Fruit fly (Drosophila melanogaster) whole organism, embryonic: ENCODE results near the gene Pink1.

Experiments
- BEAF-32 ChIP-seq: fragments of 200-800 bp; sonication (Bioruptor generic); optimal IDR thresholded peaks from 3 replicates; lab custom pipeline; 2017; ENCODE audit warnings: missing biosample characterization, missing genetic modification characterization, mild to moderate bottlenecking, moderate library complexity, missing genetic modification reagents
- CG10267 ChIP-seq: fragments of 200-800 bp; sonication (Bioruptor generic); optimal IDR thresholded peaks from 2 replicates; lab custom pipeline; 2018; ENCODE audit warnings: missing biosample characterization, mild to moderate bottlenecking, missing genetic modification characterization, moderate library complexity
- CG12391 ChIP-seq: fragments of 200-800 bp; sonication (Bioruptor generic); optimal IDR thresholded peaks from 3 replicates; lab custom pipeline; 2018; ENCODE audit warnings: missing biosample characterization, mild to moderate bottlenecking, missing genetic modification characterization, moderate library complexity
- CG13287 ChIP-seq: fragments of 200-800 bp; sonication (Bioruptor generic); IDR thresholded peaks from 2 replicates; pipeline ENCODE4 v1.3.6; 2022; ENCODE audit warnings: missing biosample characterization, missing genetic modification characterization; ENCODE audit not compliant: partially characterized antibody
- CG1603 ChIP-seq: fragments of 200-800 bp; sonication (Bioruptor generic); optimal IDR thresholded peaks from 2 replicates; lab custom pipeline; 2019; ENCODE audit warnings: missing biosample characterization, mild to moderate bottlenecking, missing genetic modification characterization, moderate library complexity
- CG17385 ChIP-seq: fragments of 200-800 bp; sonication (Bioruptor generic); optimal IDR thresholded peaks from 3 replicates; lab custom pipeline; 2018; ENCODE audit warnings: missing biosample characterization, mild to moderate bottlenecking, missing genetic modification characterization
- CG30020 ChIP-seq: fragments of 200-800 bp; optimal IDR thresholded peaks from 2 replicates; lab custom pipeline; 2019; ENCODE audit warnings: missing biosample characterization, mild to moderate bottlenecking, missing genetic modification characterization, moderate library complexity
- CG31441 ChIP-seq: fragments of 200-800 bp; sonication (Bioruptor generic); IDR thresholded peaks from 2 replicates; pipeline ENCODE4 v1.3.6; 2022; ENCODE audit warnings: missing biosample characterization, missing genetic modification characterization
- Ets97D ChIP-seq: fragments of 200-800 bp; sonication (Bioruptor generic); optimal IDR thresholded peaks from 3 replicates; lab custom pipeline; 2016; ENCODE audit warnings: missing biosample characterization, missing genetic modification characterization
- Fer2 ChIP-seq: fragments of 200-800 bp; sonication (Bioruptor generic); optimal IDR thresholded peaks from 2 replicates; lab custom pipeline; 2018; ENCODE audit warnings: missing biosample characterization, mild to moderate bottlenecking, missing genetic modification characterization, moderate library complexity
- Hr51 ChIP-seq, 2 experiments: fragments of 200-800 bp; sonication (Bioruptor generic); optimal IDR thresholded peaks; 2 replicates in 1 of 2; 3 replicates in 1 of 2; lab custom pipeline; 2016 to 2018; ENCODE audit warnings: missing biosample characterization in 2 of 2, missing genetic modification characterization in 2 of 2, mild to moderate bottlenecking in 1 of 2, moderate library complexity in 1 of 2
- Jarid2 ChIP-seq: fragments of 200-800 bp; sonication (Bioruptor generic); optimal IDR thresholded peaks from 3 replicates; lab custom pipeline; 2017; ENCODE audit warnings: mild to moderate bottlenecking, missing biosample characterization, missing genetic modification reagents, missing genetic modification characterization
- MBD-R2 ChIP-seq: fragments of 200-800 bp; sonication (Bioruptor generic); IDR thresholded peaks from 2 replicates; pipeline ENCODE4 v1.3.6; 2022; ENCODE audit warnings: missing biosample characterization, missing genetic modification characterization
- MESR4 ChIP-seq: fragments of 200-800 bp; sonication (Bioruptor generic); optimal IDR thresholded peaks from 2 replicates; lab custom pipeline; 2018; ENCODE audit warnings: missing biosample characterization, mild to moderate bottlenecking, missing genetic modification characterization, moderate library complexity
- Med ChIP-seq: fragments of 200-800 bp; sonication (Bioruptor generic); peaks from one replicate; lab custom pipeline; 2016; ENCODE audit warnings: missing biosample characterization, missing genetic modification characterization, mild to moderate bottlenecking, inconsistent platforms, moderate library complexity
- Nf-YB ChIP-seq: fragments of 200-800 bp; sonication (Bioruptor generic); optimal IDR thresholded peaks from 3 replicates; lab custom pipeline; 2019; ENCODE audit warnings: missing biosample characterization, mild to moderate bottlenecking, missing genetic modification characterization, moderate library complexity
- Nf-YC ChIP-seq: fragments of 200-800 bp; optimal IDR thresholded peaks from 3 replicates; lab custom pipeline; 2019; ENCODE audit warnings: missing biosample characterization, mild to moderate bottlenecking, missing genetic modification characterization, moderate library complexity
- Sry-β ChIP-seq: fragments of 200-800 bp; sonication (Bioruptor generic); optimal IDR thresholded peaks from 2 replicates; lab custom pipeline; 2018; ENCODE audit warnings: missing biosample characterization, mild to moderate bottlenecking, missing genetic modification characterization, moderate library complexity
- Sry-δ ChIP-seq: fragments of 200-800 bp; sonication (Bioruptor generic); optimal IDR thresholded peaks from 2 replicates; lab custom pipeline; 2016; ENCODE audit warnings: missing biosample characterization, missing genetic modification characterization
- chinmo ChIP-seq: fragments of 200-800 bp; sonication (Bioruptor generic); IDR thresholded peaks from 4 replicates; pipeline ENCODE4 v1.3.6; 2022; ENCODE audit warnings: missing biosample characterization, missing genetic modification characterization; ENCODE audit not compliant: partially characterized antibody
- crp ChIP-seq, 2 experiments: fragments of 200-800 bp; sonication (Bioruptor generic); optimal IDR thresholded peaks; 2 replicates in 1 of 2; 3 replicates in 1 of 2; lab custom pipeline; 2017; ENCODE audit warnings: missing biosample characterization in 2 of 2, missing genetic modification characterization in 2 of 2, mild to moderate bottlenecking in 1 of 2, moderate library complexity in 1 of 2
- disco-r ChIP-seq: fragments of 200-800 bp; sonication (Bioruptor generic); optimal IDR thresholded peaks from 2 replicates; lab custom pipeline; 2016; ENCODE audit warnings: missing biosample characterization, missing genetic modification characterization
- eve ChIP-seq, 2 experiments: fragments of >200 bp; optimal IDR thresholded peaks; 2 replicates each; lab custom pipeline; 2017; ENCODE audit warnings: missing biosample characterization in 2 of 2, missing genetic modification characterization in 2 of 2
- exex ChIP-seq: fragments of 200-800 bp; sonication (Bioruptor generic); optimal IDR thresholded peaks from 4 replicates; lab custom pipeline; 2018; ENCODE audit warnings: missing biosample characterization, mild to moderate bottlenecking, missing genetic modification characterization, moderate library complexity
- gem ChIP-seq: fragments of 200-800 bp; sonication (Bioruptor generic); optimal IDR thresholded peaks from 2 replicates; lab custom pipeline; 2019; ENCODE audit warnings: missing biosample characterization, mild to moderate bottlenecking, missing genetic modification characterization, moderate library complexity
- lab ChIP-seq: fragments of 200-800 bp; sonication (Bioruptor generic); optimal IDR thresholded peaks from 3 replicates; lab custom pipeline; 2017; ENCODE audit warnings: missing biosample characterization, missing genetic modification characterization, mild to moderate bottlenecking, moderate library complexity, missing genetic modification reagents
- mirr ChIP-seq: fragments of 200-800 bp; sonication (Bioruptor generic); optimal IDR thresholded peaks from 3 replicates; lab custom pipeline; 2018; ENCODE audit warnings: missing biosample characterization, mild to moderate bottlenecking, missing genetic modification characterization
- nmo ChIP-seq: fragments of 200-800 bp; sonication (Bioruptor generic); optimal IDR thresholded peaks from 2 replicates; lab custom pipeline; 2018; ENCODE audit warnings: missing biosample characterization, mild to moderate bottlenecking, missing genetic modification characterization, moderate library complexity
- scrt ChIP-seq: fragments of 200-800 bp; sonication (Bioruptor generic); optimal IDR thresholded peaks from 2 replicates; lab custom pipeline; 2018; ENCODE audit warnings: missing biosample characterization, mild to moderate bottlenecking, missing genetic modification characterization, moderate library complexity
- sens ChIP-seq: fragments of 200-800 bp; sonication (Bioruptor generic); peaks from one replicate; lab custom pipeline; 2016; ENCODE audit warnings: missing biosample characterization, missing genetic modification characterization
- sna ChIP-seq: fragments of 200-800 bp; sonication (Bioruptor generic); IDR thresholded peaks from 2 replicates; pipeline ENCODE4 v1.3.6; 2022; ENCODE audit warnings: missing biosample characterization, missing genetic modification characterization; ENCODE audit not compliant: partially characterized antibody
- sqz ChIP-seq: fragments of 200-800 bp; sonication (Bioruptor generic); optimal IDR thresholded peaks from 3 replicates; lab custom pipeline; 2018; ENCODE audit warnings: missing biosample characterization, mild to moderate bottlenecking, missing genetic modification characterization
- sr ChIP-seq: fragments of 200-800 bp; sonication (Bioruptor generic); IDR thresholded peaks from 3 replicates; pipeline ENCODE4 v1.3.6; 2022; ENCODE audit warnings: missing biosample characterization, missing genetic modification characterization
- tll ChIP-seq, 2 experiments: fragments of 200-800 bp in 1 of 2; fragments of >200 bp in 1 of 2; sonication (Bioruptor generic) in 1 of 2; optimal IDR thresholded peaks; 2 replicates each; lab custom pipeline; 2017 to 2019; ENCODE audit warnings: missing biosample characterization in 2 of 2, missing genetic modification characterization in 2 of 2, mild to moderate bottlenecking in 1 of 2, moderate library complexity in 1 of 2
- toy ChIP-seq: fragments of 200-800 bp; sonication (Bioruptor generic); IDR thresholded peaks from 2 replicates; pipeline ENCODE4 v1.3.6; 2022; ENCODE audit warnings: missing biosample characterization, missing genetic modification characterization
- trem ChIP-seq: fragments of 200-800 bp; optimal IDR thresholded peaks from 3 replicates; lab custom pipeline; 2019; ENCODE audit warnings: missing biosample characterization, mild to moderate bottlenecking, missing genetic modification characterization, moderate library complexity
- twi ChIP-seq: fragments of 200-800 bp; optimal IDR thresholded peaks from 2 replicates; lab custom pipeline; 2019; ENCODE audit warnings: missing biosample characterization, mild to moderate bottlenecking, missing genetic modification characterization, moderate library complexity
- unc-4 ChIP-seq: fragments of 200-800 bp; sonication (Bioruptor generic); IDR thresholded peaks from 2 replicates; pipeline ENCODE4 v1.3.6; 2022; ENCODE audit warnings: missing biosample characterization, missing genetic modification characterization; ENCODE audit not compliant: partially characterized antibody
- zen ChIP-seq: fragments of 200-800 bp; sonication (Bioruptor generic); optimal IDR thresholded peaks from 3 replicates; lab custom pipeline; 2018; ENCODE audit warnings: missing biosample characterization, mild to moderate bottlenecking, missing genetic modification characterization, moderate library complexity
- zf30C ChIP-seq: fragments of 200-800 bp; sonication (Bioruptor generic); optimal IDR thresholded peaks from 3 replicates; lab custom pipeline; 2018; ENCODE audit warnings: missing biosample characterization, mild to moderate bottlenecking, missing genetic modification characterization

Gene Pink1

DNA sequence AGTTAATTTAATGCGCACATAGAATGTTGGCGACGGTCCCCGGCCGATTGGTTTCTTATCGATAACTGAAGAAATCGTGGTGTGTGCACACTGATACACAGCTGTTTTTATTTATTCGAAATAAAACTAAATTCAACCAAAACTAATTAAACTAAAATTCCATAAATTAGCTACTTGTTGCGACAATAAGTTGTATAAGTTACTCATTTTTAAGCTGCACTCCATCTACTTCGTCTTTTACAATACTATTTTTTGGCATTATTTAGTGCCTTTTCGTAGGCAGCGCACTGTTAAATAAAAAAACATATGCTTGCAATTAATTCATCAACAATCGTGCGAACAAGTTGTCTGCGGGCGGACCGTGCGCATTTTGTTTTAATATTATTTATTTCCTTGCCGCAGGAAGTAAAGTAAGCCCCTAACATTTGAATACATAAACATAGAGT lies 22.2 kb upstream of the Pink1 start, which contains the start of the genes CG3224 and Ctr1A (continued):
- TF ChIP-seq gem (tag; lab: Kevin White, UChicago) (peak; percentile 5), unc-4 (GFP tag; lab: Robert Waterston, UW) (peak; percentile 54; the same call in 1 of the 2 replicates), trem (peak; percentile 76), Ets97D (GFP tag; lab: Kevin White, UChicago) (peak; percentile 51), MBD-R2 (GFP tag; lab: Robert Waterston, UW) (peak; percentile 33; the same call in 1 of the 2 replicates), toy (GFP tag; lab: Robert Waterston, UW) (no peak), lab (GFP tag; lab: Kevin White, UChicago) (peak; percentile 13), Hr51 (GFP tag; optimal IDR thresholded peaks at IDR 0.05; lab: Kevin White, UChicago) (peak in 1 of 2 experiments; percentile 17), eve (GFP tag; optimal IDR thresholded peaks at IDR 0.05; lab: Kevin White, UChicago) (peak in 1 of 2 experiments; percentile 28), tll (GFP tag; optimal IDR thresholded peaks at IDR 0.05; lab: Kevin White, UChicago) (no peak), MESR4 (peak; percentile 28), sens (GFP tag; lab: Kevin White, UChicago) (peak; percentile 32), disco-r (GFP tag; lab: Kevin White, UChicago) (no peak), Fer2 (no peak), nmo (GFP tag; lab: Kevin White, UChicago) (peak; percentile 24), sna (peak; percentile 29; the same call in 1 of the 2 replicates), CG12391 (tag; lab: Kevin White, UChicago) (peak; percentile 18), Med (GFP tag; lab: Kevin White, UChicago) (peak; percentile 74), CG31441 (GFP tag; lab: Robert Waterston, UW) (0 out of 2 replicates have a peak, but pooled peaks have one; percentile 16), CG13287 (peak; percentile 56), Nf-YC (tag; lab: Kevin White, UChicago) (peak; percentile 3), BEAF-32 (peak; percentile 57), CG30020 (tag; lab: Kevin White, UChicago) (peak; percentile 18), zen (tag; lab: Kevin White, UChicago) (peak; percentile 22), CG17385 (GFP tag; lab: Kevin White, UChicago) (no peak), Jarid2 (GFP tag; lab: Kevin White, UChicago) (peak; percentile 13), sqz (GFP tag; lab: Kevin White, UChicago) (peak; percentile 43), Sry-β (no peak), exex (tag; lab: Kevin White, UChicago) (peak; percentile 24), Sry-δ (GFP tag; lab: Kevin White, UChicago) (peak; percentile 80), twi (peak; percentile 72), chinmo (GFP tag; lab: Robert Waterston, UW) (peak; percentile 79; the same call in 2 of the 4 replicates), mirr (peak; percentile 12), sr (no peak), scrt (GFP tag; lab: Kevin White, UChicago) (no peak), Nf-YB (no peak), CG10267 (peak; percentile 69), zf30C (GFP tag; lab: Kevin White, UChicago) (peak; percentile 23), crp (GFP tag; optimal IDR thresholded peaks at IDR 0.05; lab: Kevin White, UChicago) (peak; percentile 51 to 89), CG1603 (tag; lab: Kevin White, UChicago) (peak; percentile 31)
